Worm (Caenorhabditis elegans): ENCODE results near the gene H12D21.5.

H12D21.5 gene

DNA sequence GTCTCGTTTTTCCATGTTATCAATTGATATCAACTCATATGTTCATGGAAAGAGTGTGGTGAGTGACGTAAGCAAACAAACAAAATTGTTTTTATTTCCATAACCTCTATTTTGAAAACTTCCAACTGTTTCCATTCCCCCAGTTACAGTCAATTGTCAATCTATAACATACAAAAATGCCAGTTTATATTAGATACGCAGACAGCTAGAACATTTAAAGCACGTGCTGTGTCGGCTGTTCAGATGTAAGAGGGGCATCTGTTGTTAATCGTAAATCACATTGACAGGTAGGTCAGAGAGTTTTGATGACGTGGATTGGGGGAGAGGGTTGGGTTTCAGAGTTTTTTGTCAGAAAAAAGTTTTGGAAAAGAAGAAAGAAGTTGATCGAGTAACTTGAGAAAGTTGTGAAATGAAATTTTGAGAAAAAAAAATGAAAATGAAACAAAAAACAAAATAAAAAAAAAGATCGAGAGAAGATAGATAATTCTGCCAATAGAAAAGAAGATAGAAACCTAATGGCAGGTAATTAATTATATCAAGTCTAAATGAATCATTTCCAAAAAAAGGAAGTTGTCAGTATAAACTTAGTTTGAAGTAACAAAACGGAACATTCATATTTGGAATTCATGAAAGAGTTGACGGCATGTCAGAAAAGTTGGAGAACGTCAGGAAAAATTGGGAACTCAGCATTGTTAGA, 45.1 kb upstream of the H12D21.5 start (continued):
- TF ChIP-seq attf-6 (GFP tag; IDR thresholded peaks at IDR 0.05) (no peak), K11D2.4 (GFP tag; IDR thresholded peaks at IDR 0.05) (peak; percentile 62), ztf-25 (GFP tag; IDR thresholded peaks at IDR 0.05) (no peak), F57A8.1 (GFP tag; optimal IDR thresholded peaks at IDR 0.05) (no peak), hlh-26 (GFP tag; conservative IDR thresholded peaks at IDR 0.05) (no peak), rpc-1 (optimal IDR thresholded peaks at IDR 0.05) (no peak), rpc-1 (tag; optimal IDR thresholded peaks at IDR 0.05) (no peak), akir-1 (GFP tag; optimal IDR thresholded peaks at IDR 0.05) (peak; percentile 58), lin-54 (GFP tag; optimal IDR thresholded peaks at IDR 0.05) (peak; percentile 19), aptf-3 (GFP tag; IDR thresholded peaks at IDR 0.05) (no peak), mes-4 (tag; optimal IDR thresholded peaks at IDR 0.05) (no peak), hrde-1 (tag; optimal IDR thresholded peaks at IDR 0.05; ENCODE audit: borderline replicate concordance) (no peak), atf-7 (tag; optimal IDR thresholded peaks at IDR 0.05) (peak; percentile 60), tlf-1 (GFP tag; optimal IDR thresholded peaks at IDR 0.05) (no peak), T07F8.4 (tag; optimal IDR thresholded peaks at IDR 0.05) (no peak), rec-8 (tag; optimal IDR thresholded peaks at IDR 0.05) (no peak), madf-3 (GFP tag; IDR thresholded peaks at IDR 0.05) (no peak), F10E7.11 (tag; optimal IDR thresholded peaks at IDR 0.05) (no peak), snpc-4 (GFP tag; optimal IDR thresholded peaks at IDR 0.05) (no peak), snpc-4 (tag; optimal IDR thresholded peaks at IDR 0.05) (peak in 1 of 4 experiments; percentile 47), aptf-2 (GFP tag; conservative IDR thresholded peaks at IDR 0.05) (no peak), Y79H2A.3 (GFP tag; conservative IDR thresholded peaks at IDR 0.05) (no peak), nhr-120 (GFP tag; IDR thresholded peaks at IDR 0.05) (no peak), C17E4.6 (GFP tag; IDR thresholded peaks at IDR 0.05) (no peak), madf-8 (GFP tag; conservative IDR thresholded peaks at IDR 0.05) (no peak), pha-4 (tag; optimal IDR thresholded peaks at IDR 0.05) (no peak), snpc-1.1 (tag; optimal IDR thresholded peaks at IDR 0.05; ENCODE audit: insufficient read depth) (no peak), Y53G8AR.9 (GFP tag; conservative IDR thresholded peaks at IDR 0.05) (no peak), snpc-3.4 (tag; optimal IDR thresholded peaks at IDR 0.05) (no peak), ceh-100 (GFP tag; IDR thresholded peaks at IDR 0.05) (no peak), F37B4.10 (GFP tag; IDR thresholded peaks at IDR 0.05) (no peak), ceh-91 (GFP tag; IDR thresholded peaks at IDR 0.05) (no peak), egrh-3 (GFP tag; IDR thresholded peaks at IDR 0.05) (no peak), ama-1 (optimal IDR thresholded peaks at IDR 0.05) (peak; percentile 71), ama-1 (GFP tag; optimal IDR thresholded peaks at IDR 0.05) (no peak), ceh-79 (tag; optimal IDR thresholded peaks at IDR 0.05) (no peak), nhr-90 (tag; optimal IDR thresholded peaks at IDR 0.05) (peak; percentile 44), lag-1 (GFP tag; IDR thresholded peaks at IDR 0.05) (no peak), ceh-40 (GFP tag; IDR thresholded peaks at IDR 0.05) (no peak), ceh-58 (GFP tag; IDR thresholded peaks at IDR 0.05) (no peak), F22D6.2 (tag; optimal IDR thresholded peaks at IDR 0.05) (no peak), sea-2 (GFP tag; IDR thresholded peaks at IDR 0.05) (no peak), attf-3 (GFP tag; conservative IDR thresholded peaks at IDR 0.05) (no peak)

Measured in whole organism, young adult.